Fruit fly (Drosophila melanogaster): ENCODE measurements around the gene Non3.
A peak's percentile ranks its signal among the peaks of the same experiment; 100 is the strongest.

The Non3 gene

DNA sequence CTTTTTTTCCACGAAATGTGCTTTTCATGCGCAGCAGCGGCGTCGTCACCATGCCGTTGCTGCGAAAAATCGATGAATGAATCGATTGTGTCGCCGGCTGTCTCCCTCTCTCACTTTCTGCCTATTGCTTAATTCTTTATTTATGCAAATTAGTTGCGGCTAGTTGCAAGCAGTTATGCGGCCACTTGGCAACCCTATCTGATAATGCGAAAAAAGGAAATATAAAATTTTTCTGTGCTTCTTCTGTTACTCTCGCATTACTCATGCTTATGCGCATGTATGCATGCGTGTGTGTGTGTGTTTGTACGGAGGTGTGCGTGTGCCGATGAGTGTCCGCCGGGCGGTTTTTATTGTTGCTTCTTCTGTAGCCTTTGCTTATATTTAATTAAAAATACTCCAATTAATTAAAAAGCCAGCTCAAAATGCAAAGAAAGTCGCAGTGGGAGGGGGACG lies 20.2 kb downstream of the Non3 start:
- TF ChIP-seq Rel (GFP tag; optimal IDR thresholded peaks at IDR 0.05): peak; percentile 30
- TF ChIP-seq Rel (tag; optimal IDR thresholded peaks at IDR 0.05): no peak
- no peak for TF ChIP-seq dl (GFP tag; optimal IDR thresholded peaks at IDR 0.05; ENCODE audit: insufficient read depth in 1 of 2, partially characterized antibody in 2 of 2)
- TF ChIP-seq lola (GFP tag; optimal IDR thresholded peaks at IDR 0.05): no peak
- TF ChIP-seq fru (GFP tag; optimal IDR thresholded peaks at IDR 0.05): peak; percentile 7
- peak; percentile 45 for TF ChIP-seq ey (GFP tag; optimal IDR thresholded peaks at IDR 0.05)
- no peak for TF ChIP-seq Dfd (GFP tag; optimal IDR thresholded peaks at IDR 0.05)
- TF ChIP-seq psq (GFP tag; optimal IDR thresholded peaks at IDR 0.05): no peak
- TF ChIP-seq sv (GFP tag; optimal IDR thresholded peaks at IDR 0.05): no peak
- no peak for TF ChIP-seq sage (GFP tag; optimal IDR thresholded peaks at IDR 0.05)
- TF ChIP-seq Dif (GFP tag; optimal IDR thresholded peaks at IDR 0.05; ENCODE audit: partially characterized antibody): no peak
- TF ChIP-seq GATAd (GFP tag; optimal IDR thresholded peaks at IDR 0.05): no peak
- TF ChIP-seq OdsH (GFP tag; optimal IDR thresholded peaks at IDR 0.05): no peak
- no peak for TF ChIP-seq Hnf4 (GFP tag; optimal IDR thresholded peaks at IDR 0.05)
- TF ChIP-seq Abd-B (GFP tag; optimal IDR thresholded peaks at IDR 0.05): no peak
- TF ChIP-seq CrebA (GFP tag; optimal IDR thresholded peaks at IDR 0.05; ENCODE audit: borderline replicate concordance): no peak
- TF ChIP-seq br (GFP tag; optimal IDR thresholded peaks at IDR 0.05): peak; percentile 19
- TF ChIP-seq CG9705 (GFP tag; optimal IDR thresholded peaks at IDR 0.05): no peak
- TF ChIP-seq usp (GFP tag; optimal IDR thresholded peaks at IDR 0.05): no peak
- TF ChIP-seq pan (optimal IDR thresholded peaks at IDR 0.05): no peak
- no peak for TF ChIP-seq Vsx2 (GFP tag; optimal IDR thresholded peaks at IDR 0.05; ENCODE audit: partially characterized antibody)
- peak; percentile 29 for TF ChIP-seq HLH106 (tag; optimal IDR thresholded peaks at IDR 0.05)
- TF ChIP-seq rgr (GFP tag; optimal IDR thresholded peaks at IDR 0.05): peak; percentile 41
- TF ChIP-seq Sp1 (GFP tag; optimal IDR thresholded peaks at IDR 0.05): no peak
- no peak for TF ChIP-seq Mio (GFP tag; optimal IDR thresholded peaks at IDR 0.05)
- no peak for TF ChIP-seq Myc (optimal IDR thresholded peaks at IDR 0.05)
- peak in 1 of 2 experiments; percentile 51 for TF ChIP-seq foxo (GFP tag; optimal IDR thresholded peaks at IDR 0.05)
- TF ChIP-seq Hr83 (GFP tag; optimal IDR thresholded peaks at IDR 0.05; ENCODE audit: poor library complexity, severe bottlenecking): no peak
- no peak for TF ChIP-seq dmrt93B (GFP tag; optimal IDR thresholded peaks at IDR 0.05)
- TF ChIP-seq dsf (GFP tag; optimal IDR thresholded peaks at IDR 0.05; ENCODE audit: borderline replicate concordance): no peak
- peak; percentile 59 for TF ChIP-seq Jra (GFP tag; optimal IDR thresholded peaks at IDR 0.05)
- peak; percentile 9 for TF ChIP-seq brk (GFP tag; optimal IDR thresholded peaks at IDR 0.05)
- TF ChIP-seq jim (GFP tag; optimal IDR thresholded peaks at IDR 0.05): no peak

- TF ChIP-seq sv (GFP tag; optimal IDR thresholded peaks at IDR 0.05) (no peak), Hr78 (GFP tag; optimal IDR thresholded peaks at IDR 0.05) (peak; percentile 36), Dif (GFP tag; optimal IDR thresholded peaks at IDR 0.05; ENCODE audit: partially characterized antibody) (peak; percentile 97), OdsH (GFP tag; optimal IDR thresholded peaks at IDR 0.05) (peak; percentile 22), CG9705 (GFP tag; optimal IDR thresholded peaks at IDR 0.05) (no peak), psq (GFP tag; optimal IDR thresholded peaks at IDR 0.05) (peak; percentile 91), foxo (GFP tag; optimal IDR thresholded peaks at IDR 0.05) (peak in 1 of 2 experiments; percentile 23), GATAd (GFP tag; optimal IDR thresholded peaks at IDR 0.05) (no peak), Vsx2 (GFP tag; optimal IDR thresholded peaks at IDR 0.05; ENCODE audit: partially characterized antibody) (no peak), Abd-B (GFP tag; optimal IDR thresholded peaks at IDR 0.05) (peak; percentile 16), brk (GFP tag; optimal IDR thresholded peaks at IDR 0.05) (no peak), Hnf4 (GFP tag; optimal IDR thresholded peaks at IDR 0.05) (peak; percentile 31), dmrt93B (GFP tag; optimal IDR thresholded peaks at IDR 0.05) (no peak), h (GFP tag; optimal IDR thresholded peaks at IDR 0.05) (peak; percentile 73), rgr (GFP tag; optimal IDR thresholded peaks at IDR 0.05) (peak; percentile 33), Mio (GFP tag; optimal IDR thresholded peaks at IDR 0.05) (no peak), CG32264 (GFP tag; optimal IDR thresholded peaks at IDR 0.05) (no peak), CrebA (GFP tag; optimal IDR thresholded peaks at IDR 0.05; ENCODE audit: borderline replicate concordance) (no peak), dl (GFP tag; optimal IDR thresholded peaks at IDR 0.05; ENCODE audit: insufficient read depth in 1 of 2, partially characterized antibody in 2 of 2) (peak; percentile 94 to 97), N (GFP tag; optimal IDR thresholded peaks at IDR 0.05) (peak; percentile 70), HLH106 (tag; optimal IDR thresholded peaks at IDR 0.05) (peak; percentile 18), Jra (GFP tag; optimal IDR thresholded peaks at IDR 0.05) (peak; percentile 16), Myc (optimal IDR thresholded peaks at IDR 0.05) (no peak), ey (GFP tag; optimal IDR thresholded peaks at IDR 0.05) (no peak), sage (GFP tag; optimal IDR thresholded peaks at IDR 0.05) (no peak), Rel (GFP tag; optimal IDR thresholded peaks at IDR 0.05) (no peak), Rel (tag; optimal IDR thresholded peaks at IDR 0.05) (peak; percentile 91), Sp1 (GFP tag; optimal IDR thresholded peaks at IDR 0.05) (no peak), jim (GFP tag; optimal IDR thresholded peaks at IDR 0.05) (no peak), dsf (GFP tag; optimal IDR thresholded peaks at IDR 0.05; ENCODE audit: borderline replicate concordance) (no peak), woc (GFP tag; optimal IDR thresholded peaks at IDR 0.05) (peak; percentile 49), tai (GFP tag; optimal IDR thresholded peaks at IDR 0.05) (no peak), fru (GFP tag; optimal IDR thresholded peaks at IDR 0.05) (peak; percentile 40), Dfd (GFP tag; optimal IDR thresholded peaks at IDR 0.05) (no peak), Hr83 (GFP tag; optimal IDR thresholded peaks at IDR 0.05; ENCODE audit: poor library complexity, severe bottlenecking) (peak; percentile 86), br (GFP tag; optimal IDR thresholded peaks at IDR 0.05) (peak; percentile 31), usp (GFP tag; optimal IDR thresholded peaks at IDR 0.05) (no peak), pan (optimal IDR thresholded peaks at IDR 0.05) (no peak), lola (GFP tag; optimal IDR thresholded peaks at IDR 0.05) (no peak)
Measured at dm6 chr3R:18244171-18245043, 20.9 kb downstream of the Non3 start.

Measured in whole organism, wandering third instar larva.